Worm (Caenorhabditis elegans) whole organism, L3 larva: ENCODE data around the gene srbc-11.

ENCODE experiments used
- ZK546.5 ChIP-seq: sonication (generic microtip); optimal IDR thresholded peaks from 2 replicates; lab custom pipeline; 2017; ENCODE audit warnings: missing biosample characterization, missing genetic modification characterization
- eor-1 ChIP-seq, 2 experiments: fragments of 150-350 bp; optimal IDR thresholded peaks; 2 replicates each; lab custom pipeline; 2014 to 2018; ENCODE audit warnings: missing biosample characterization in 2 of 2, missing genetic modification characterization in 2 of 2
- jun-1 ChIP-seq: fragments of 150-350 bp; optimal IDR thresholded peaks from 2 replicates; lab custom pipeline; 2014; ENCODE audit warnings: missing biosample characterization, missing genetic modification reagents, missing genetic modification characterization
- pha-4 ChIP-seq: fragments of 150-350 bp; optimal IDR thresholded peaks from 2 replicates; lab custom pipeline; 2014; ENCODE audit warnings: missing biosample characterization, missing genetic modification reagents, missing genetic modification characterization

ce11 chrV:7464696-7465095 is 30.4 kb downstream of the srbc-11 start, which contains the start of gene srh-89:
- TF ChIP-seq ZK546.5 (tag; lab: Kevin White, UChicago) (no peak), pha-4 (tag; lab: Kevin White, UChicago) (no peak), jun-1 (tag; lab: Kevin White, UChicago) (no peak), eor-1 (tag; optimal IDR thresholded peaks at IDR 0.05; lab: Kevin White, UChicago) (no peak)
